Worm (Caenorhabditis elegans): ENCODE measurements around the gene cest-33.

ce11 chrV:6348133-6348532 is 17.3 kb downstream of the cest-33 start:
- no peak for TF ChIP-seq ces-1 (GFP tag; optimal IDR thresholded peaks at IDR 0.05)
- no peak for TF ChIP-seq mab-5 (tag; optimal IDR thresholded peaks at IDR 0.05)
- no peak for TF ChIP-seq snpc-4 (tag; optimal IDR thresholded peaks at IDR 0.05)
- TF ChIP-seq nhr-28 (tag; optimal IDR thresholded peaks at IDR 0.05), result no peak
- TF ChIP-seq elt-3 (tag; optimal IDR thresholded peaks at IDR 0.05), result no peak

Measured in whole organism, mixed stage, embryonic.